Fruit fly (Drosophila melanogaster): ENCODE measurements around the gene Ipk2.

Ipk2 gene

DNA sequence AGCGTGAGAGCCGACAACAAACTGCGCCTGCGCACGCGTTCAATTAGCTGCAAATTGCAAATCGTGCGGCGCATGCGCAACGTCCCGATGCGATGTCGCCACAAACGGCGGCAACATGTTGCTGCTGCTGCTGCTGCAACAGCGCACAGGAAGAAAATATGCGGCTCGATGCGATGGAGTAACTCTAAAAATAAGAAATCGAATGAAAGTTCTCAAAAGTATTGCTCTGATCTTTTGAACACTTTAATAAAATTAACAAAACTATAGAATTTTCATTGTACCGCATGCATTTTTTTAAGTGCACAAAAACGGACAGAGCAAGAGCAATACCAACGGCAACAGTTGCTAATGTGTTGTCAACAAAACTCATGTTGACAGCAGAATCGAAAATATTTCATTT is 32.1 kb upstream of the Ipk2 start:
- TF ChIP-seq repo (GFP tag; optimal IDR thresholded peaks at IDR 0.05) (no peak), BtbVII (GFP tag; optimal IDR thresholded peaks at IDR 0.05) (no peak), MBD-R2 (GFP tag; IDR thresholded peaks at IDR 0.05) (no peak), Side (GFP tag; optimal IDR thresholded peaks at IDR 0.05) (no peak), Abd-B (GFP tag; optimal IDR thresholded peaks at IDR 0.05) (no peak), Awh (GFP tag; IDR thresholded peaks at IDR 0.05) (no peak), Dll (GFP tag; IDR thresholded peaks at IDR 0.05; ENCODE audit: partially characterized antibody) (no peak), CG9609 (GFP tag; optimal IDR thresholded peaks at IDR 0.05) (peak; percentile 14), CG31441 (GFP tag; IDR thresholded peaks at IDR 0.05) (peak; percentile 40; the same call in 1 of the 2 replicates), jigr1 (GFP tag; IDR thresholded peaks at IDR 0.05) (no peak), gcm (GFP tag; optimal IDR thresholded peaks at IDR 0.05) (no peak), vfl (GFP tag; optimal IDR thresholded peaks at IDR 0.05) (no peak), zen (tag; optimal IDR thresholded peaks at IDR 0.05) (peak; percentile 84), tup (GFP tag; optimal IDR thresholded peaks at IDR 0.05) (no peak), CHES-1-like (GFP tag; optimal IDR thresholded peaks at IDR 0.05) (peak; percentile 15), Taf1 (GFP tag; IDR thresholded peaks at IDR 0.05) (no peak), Mes4 (GFP tag; optimal IDR thresholded peaks at IDR 0.05) (peak; percentile 5), CG4328 (GFP tag; optimal IDR thresholded peaks at IDR 0.05) (no peak), wor (GFP tag; IDR thresholded peaks at IDR 0.05) (no peak; the same call in 1 of the 2 replicates), HHEX (GFP tag; optimal IDR thresholded peaks at IDR 0.05) (no peak), CG15269 (tag; optimal IDR thresholded peaks at IDR 0.05) (no peak), dmrt99B (tag; optimal IDR thresholded peaks at IDR 0.05) (no peak), klu (GFP tag; IDR thresholded peaks at IDR 0.05) (no peak), CG34376 (GFP tag; optimal IDR thresholded peaks at IDR 0.05) (no peak), CG8924 (tag; optimal IDR thresholded peaks at IDR 0.05) (peak; percentile 33), kay (GFP tag; optimal IDR thresholded peaks at IDR 0.05) (no peak), CG12744 (GFP tag; optimal IDR thresholded peaks at IDR 0.05) (no peak), CG14014 (GFP tag; IDR thresholded peaks at IDR 0.05) (0 out of 2 replicates have a peak, but pooled peaks have one; percentile 12), Rfx (GFP tag; IDR thresholded peaks at IDR 0.05) (no peak), CG13624 (GFP tag; optimal IDR thresholded peaks at IDR 0.05) (no peak), ash1 (GFP tag; optimal IDR thresholded peaks at IDR 0.05) (no peak), gem (tag; optimal IDR thresholded peaks at IDR 0.05) (peak; percentile 67), grau (tag; optimal IDR thresholded peaks at IDR 0.05) (no peak), Antp (GFP tag; optimal IDR thresholded peaks at IDR 0.05) (no peak), Jarid2 (GFP tag; optimal IDR thresholded peaks at IDR 0.05) (no peak), Lhr (GFP tag; optimal IDR thresholded peaks at IDR 0.05) (no peak), Doc2 (GFP tag; IDR thresholded peaks at IDR 0.05) (no peak), pan (optimal IDR thresholded peaks at IDR 0.05) (no peak), pan (GFP tag; optimal IDR thresholded peaks at IDR 0.05 in 1 of 2, IDR thresholded peaks at IDR 0.05 in 1 of 2) (no peak), zfh1 (GFP tag; IDR thresholded peaks at IDR 0.05) (peak; percentile 73), Hr78 (GFP tag; optimal IDR thresholded peaks at IDR 0.05) (no peak), chif (GFP tag; optimal IDR thresholded peaks at IDR 0.05) (peak; percentile 25 to 58), rib (GFP tag; IDR thresholded peaks at IDR 0.05) (no peak), CG16863 (GFP tag; optimal IDR thresholded peaks at IDR 0.05) (no peak), shn (GFP tag; optimal IDR thresholded peaks at IDR 0.05) (peak; percentile 12), CG7357 (GFP tag; IDR thresholded peaks at IDR 0.05) (no peak; the same call in 2 of the 3 replicates), z (GFP tag; IDR thresholded peaks at IDR 0.05) (no peak), tap (tag; optimal IDR thresholded peaks at IDR 0.05) (no peak), pfk (GFP tag; optimal IDR thresholded peaks at IDR 0.05) (no peak), unpg (GFP tag; optimal IDR thresholded peaks at IDR 0.05) (no peak), CG6272 (GFP tag; IDR thresholded peaks at IDR 0.05) (no peak), ap (GFP tag; IDR thresholded peaks at IDR 0.05) (no peak)

Data from whole organism, embryonic.